Fruit fly (Drosophila melanogaster): Measurements from ENCODE around the gene CG6996.
A peak's percentile ranks its signal among the peaks of the same experiment; 100 is the strongest.

DNA sequence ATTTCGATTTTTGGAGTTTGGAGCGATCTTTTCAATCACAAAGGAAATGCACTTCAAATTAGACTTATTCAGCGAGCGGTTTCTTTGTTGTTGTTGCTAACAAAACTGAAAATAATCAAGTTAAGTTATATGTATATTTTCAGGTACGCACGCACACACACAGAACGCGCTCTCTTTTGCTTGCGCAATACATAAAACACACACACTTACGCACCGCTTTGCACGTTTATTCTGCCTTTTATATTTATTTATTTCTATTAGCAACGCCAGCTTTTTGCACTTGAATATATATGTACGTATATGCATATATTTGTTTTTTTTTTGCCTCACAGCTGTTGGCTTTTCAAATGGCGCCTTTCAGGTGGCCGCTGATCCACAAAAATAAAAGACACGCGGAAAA is 9.6 kb upstream of the CG6996 start:
- TF ChIP-seq kay (GFP tag; ENCODE audit: borderline replicate concordance): peak; percentile 61
- no peak for TF ChIP-seq CG7045 (GFP tag; optimal IDR thresholded peaks at IDR 0.05)
- no peak for TF ChIP-seq Hr96 (GFP tag; optimal IDR thresholded peaks at IDR 0.05)
- no peak for TF ChIP-seq CG7101 (tag; optimal IDR thresholded peaks at IDR 0.05)
- TF ChIP-seq Mnt (GFP tag; optimal IDR thresholded peaks at IDR 0.05): no peak
- no peak for TF ChIP-seq CG14711 (tag; optimal IDR thresholded peaks at IDR 0.05)
- no peak for TF ChIP-seq pad (GFP tag; optimal IDR thresholded peaks at IDR 0.05)
- TF ChIP-seq CG12768 (GFP tag; optimal IDR thresholded peaks at IDR 0.05): no peak
- TF ChIP-seq Crg-1 (GFP tag; optimal IDR thresholded peaks at IDR 0.05): no peak
- TF ChIP-seq cic (GFP tag; optimal IDR thresholded peaks at IDR 0.05): no peak
